Worm (Caenorhabditis elegans): Measurements from ENCODE around the gene lin-42.

The lin-42 gene

ce11 chrII:1295776-1296175, 43.6 kb upstream of the lin-42 start, which contains the start of gene Y57G7A.2:
Gene Y57G7A.2 (plus strand): TSS chrII:1296076.
- TF ChIP-seq ceh-34 (tag; optimal IDR thresholded peaks at IDR 0.05): no peak
- TF ChIP-seq tbx-7 (tag; optimal IDR thresholded peaks at IDR 0.05): no peak
- no peak for TF ChIP-seq ama-1 (optimal IDR thresholded peaks at IDR 0.05)
- TF ChIP-seq ceh-14 (tag; optimal IDR thresholded peaks at IDR 0.05): no peak
- no peak for TF ChIP-seq mec-3 (tag; optimal IDR thresholded peaks at IDR 0.05; ENCODE audit: borderline replicate concordance)
- no peak for TF ChIP-seq C38D4.7 (GFP tag; optimal IDR thresholded peaks at IDR 0.05)
- no peak for TF ChIP-seq ceh-48 (tag; optimal IDR thresholded peaks at IDR 0.05)
- TF ChIP-seq ref-2 (tag; optimal IDR thresholded peaks at IDR 0.05): no peak
- TF ChIP-seq unc-86 (tag; optimal IDR thresholded peaks at IDR 0.05): no peak
- no peak for TF ChIP-seq ahr-1 (tag; optimal IDR thresholded peaks at IDR 0.05)
- TF ChIP-seq ceh-9 (tag; optimal IDR thresholded peaks at IDR 0.05): no peak
- TF ChIP-seq elt-2 (tag; optimal IDR thresholded peaks at IDR 0.05): no peak

ce11 chrII:1293157-1293556, 41.0 kb upstream of the lin-42 start, which contains the start of gene srz-64:
Gene srz-64 (minus strand): TSS chrII:1293257.
- TF ChIP-seq syd-9 (tag; optimal IDR thresholded peaks at IDR 0.05) (no peak), K02D7.2 (tag; optimal IDR thresholded peaks at IDR 0.05) (no peak), ceh-48 (tag; optimal IDR thresholded peaks at IDR 0.05) (no peak), che-1 (tag; optimal IDR thresholded peaks at IDR 0.05) (no peak), hlh-13 (GFP tag; optimal IDR thresholded peaks at IDR 0.05) (no peak), ets-4 (tag; optimal IDR thresholded peaks at IDR 0.05) (no peak), ceh-19 (GFP tag; optimal IDR thresholded peaks at IDR 0.05) (no peak), pat-9 (tag; optimal IDR thresholded peaks at IDR 0.05) (no peak), nfya-1 (tag; optimal IDR thresholded peaks at IDR 0.05) (no peak), eyg-1 (tag; optimal IDR thresholded peaks at IDR 0.05) (no peak), dve-1 (tag; optimal IDR thresholded peaks at IDR 0.05) (no peak), unc-86 (tag; optimal IDR thresholded peaks at IDR 0.05) (no peak), ceh-31 (tag; optimal IDR thresholded peaks at IDR 0.05) (no peak), ceh-9 (tag; optimal IDR thresholded peaks at IDR 0.05) (no peak)

ce11 chrII:1285514-1285913, 33.4 kb upstream of the lin-42 start, which contains the start of the genes Y57G7A.6 and Y57G7A.3:
Gene Y57G7A.6 (minus strand): TSS chrII:1285614.
Gene Y57G7A.3 (plus strand): TSS chrII:1285782.
- TF ChIP-seq npax-4 (tag; optimal IDR thresholded peaks at IDR 0.05) (no peak), hlh-30 (tag; optimal IDR thresholded peaks at IDR 0.05; ENCODE audit: insufficient read depth) (no peak), ceh-9 (tag; optimal IDR thresholded peaks at IDR 0.05) (no peak), ets-4 (tag; optimal IDR thresholded peaks at IDR 0.05) (no peak), gmeb-2 (tag; optimal IDR thresholded peaks at IDR 0.05) (no peak), pag-3 (tag; optimal IDR thresholded peaks at IDR 0.05; ENCODE audit: borderline replicate concordance) (no peak), unc-55 (GFP tag; optimal IDR thresholded peaks at IDR 0.05) (no peak), nhr-11 (tag; optimal IDR thresholded peaks at IDR 0.05) (no peak), unc-42 (tag; optimal IDR thresholded peaks at IDR 0.05) (no peak), sox-2 (GFP tag; IDR thresholded peaks at IDR 0.05) (no peak), eyg-1 (tag; optimal IDR thresholded peaks at IDR 0.05) (no peak), madf-2 (tag; optimal IDR thresholded peaks at IDR 0.05) (no peak), ttx-3 (tag; optimal IDR thresholded peaks at IDR 0.05) (no peak), syd-9 (tag; optimal IDR thresholded peaks at IDR 0.05) (no peak), unc-3 (GFP tag; conservative IDR thresholded peaks at IDR 0.05) (no peak), unc-3 (tag; optimal IDR thresholded peaks at IDR 0.05) (no peak), K09A11.1 (tag; optimal IDR thresholded peaks at IDR 0.05; ENCODE audit: insufficient read depth) (no peak), ceh-2 (tag; optimal IDR thresholded peaks at IDR 0.05) (no peak)

ce11 chrII:1284985-1285384, 32.8 kb upstream of the lin-42 start:
- no peak for TF ChIP-seq dve-1 (tag; optimal IDR thresholded peaks at IDR 0.05)
- no peak for TF ChIP-seq odd-2 (tag; optimal IDR thresholded peaks at IDR 0.05)
- TF ChIP-seq ceh-22 (tag; optimal IDR thresholded peaks at IDR 0.05): no peak
- TF ChIP-seq C38D4.7 (GFP tag; optimal IDR thresholded peaks at IDR 0.05): no peak
- no peak for TF ChIP-seq elt-4 (tag; optimal IDR thresholded peaks at IDR 0.05)
- no peak for TF ChIP-seq syd-9 (tag; optimal IDR thresholded peaks at IDR 0.05)
- no peak for TF ChIP-seq lim-6 (tag; optimal IDR thresholded peaks at IDR 0.05)
- no peak for TF ChIP-seq ceh-9 (tag; optimal IDR thresholded peaks at IDR 0.05)
- TF ChIP-seq ceh-19 (GFP tag; optimal IDR thresholded peaks at IDR 0.05): no peak
- no peak for TF ChIP-seq Y22D7AL.16 (tag; optimal IDR thresholded peaks at IDR 0.05)
- no peak for TF ChIP-seq unc-3 (GFP tag; conservative IDR thresholded peaks at IDR 0.05)
- no peak for TF ChIP-seq unc-3 (tag; optimal IDR thresholded peaks at IDR 0.05)
- TF ChIP-seq mec-3 (tag; optimal IDR thresholded peaks at IDR 0.05; ENCODE audit: borderline replicate concordance): no peak
- TF ChIP-seq ceh-6 (GFP tag; optimal IDR thresholded peaks at IDR 0.05): no peak
- TF ChIP-seq pha-2 (tag; optimal IDR thresholded peaks at IDR 0.05): no peak
- no peak for TF ChIP-seq K02D7.2 (tag; optimal IDR thresholded peaks at IDR 0.05)
- TF ChIP-seq tbx-2 (tag; optimal IDR thresholded peaks at IDR 0.05): no peak
- TF ChIP-seq dmd-4 (tag; optimal IDR thresholded peaks at IDR 0.05; ENCODE audit: borderline replicate concordance): no peak
- TF ChIP-seq unc-55 (GFP tag; optimal IDR thresholded peaks at IDR 0.05): no peak
- TF ChIP-seq ama-1 (optimal IDR thresholded peaks at IDR 0.05): no peak

Measured in whole organism, late embryonic.